Fruit fly (Drosophila melanogaster) whole organism, adult: ENCODE measurements around the gene CG6094.

ENCODE experiments used
- CG11617 ChIP-seq: fragments of 200-800 bp; sonication (Bioruptor generic); optimal IDR thresholded peaks from 2 replicates; lab custom pipeline; 2017; ENCODE audit warnings: mild to moderate bottlenecking, missing biosample characterization, missing genetic modification reagents, missing genetic modification characterization
- CG12768 ChIP-seq: fragments of 200-800 bp; sonication (Bioruptor generic); optimal IDR thresholded peaks from 2 replicates; lab custom pipeline; 2017; ENCODE audit warnings: missing biosample characterization, missing genetic modification characterization, mild to moderate bottlenecking, moderate library complexity, missing genetic modification reagents
- CG14711 ChIP-seq: fragments of 200-800 bp; sonication (Bioruptor generic); optimal IDR thresholded peaks from 2 replicates; lab custom pipeline; 2018; ENCODE audit warnings: missing biosample characterization, mild to moderate bottlenecking, missing genetic modification characterization, moderate library complexity
- CG1620 ChIP-seq: fragments of 200-800 bp; sonication (Bioruptor generic); optimal IDR thresholded peaks from 2 replicates; lab custom pipeline; 2016; ENCODE audit warnings: missing biosample characterization, missing genetic modification characterization
- CG33017 ChIP-seq: fragments of 200-800 bp; sonication (Bioruptor generic); optimal IDR thresholded peaks from 2 replicates; lab custom pipeline; 2018; ENCODE audit warnings: missing biosample characterization, mild to moderate bottlenecking, missing genetic modification characterization, moderate library complexity
- CG5204 ChIP-seq: fragments of 200-800 bp; sonication (Bioruptor generic); optimal IDR thresholded peaks from 2 replicates; lab custom pipeline; 2016; ENCODE audit warnings: missing biosample characterization, missing genetic modification characterization
- CG7045 ChIP-seq: fragments of 200-800 bp; sonication (Bioruptor generic); optimal IDR thresholded peaks from 2 replicates; lab custom pipeline; 2017; ENCODE audit warnings: missing biosample characterization, mild to moderate bottlenecking, missing genetic modification characterization
- CG7101 ChIP-seq: fragments of 200-800 bp; sonication (Bioruptor generic); optimal IDR thresholded peaks from 2 replicates; lab custom pipeline; 2018; ENCODE audit warnings: missing biosample characterization, mild to moderate bottlenecking, missing genetic modification characterization, moderate library complexity
- Clk ChIP-seq: fragments of 200-800 bp; sonication (Bioruptor generic); optimal IDR thresholded peaks from 2 replicates; lab custom pipeline; 2017; ENCODE audit warnings: missing biosample characterization, missing genetic modification characterization
- Crg-1 ChIP-seq: fragments of 200-800 bp; sonication (Bioruptor generic); optimal IDR thresholded peaks from 2 replicates; lab custom pipeline; 2016; ENCODE audit warnings: missing biosample characterization, missing genetic modification characterization
- Hr96 ChIP-seq: fragments of 200-800 bp; sonication (Bioruptor generic); optimal IDR thresholded peaks from 2 replicates; lab custom pipeline; 2016; ENCODE audit warnings: missing biosample characterization, missing genetic modification characterization
- Mnt ChIP-seq: fragments of 200-800 bp; sonication (Bioruptor generic); optimal IDR thresholded peaks from 2 replicates; lab custom pipeline; 2016; ENCODE audit warnings: missing biosample characterization, mild to moderate bottlenecking, missing genetic modification characterization
- bab1 ChIP-seq: fragments of 200-800 bp; sonication (Bioruptor generic); optimal IDR thresholded peaks from 3 replicates; lab custom pipeline; 2019; ENCODE audit warnings: missing biosample characterization, mild to moderate bottlenecking, missing genetic modification characterization, moderate library complexity
- cic ChIP-seq: fragments of 200-800 bp; sonication (Bioruptor generic); optimal IDR thresholded peaks from 2 replicates; lab custom pipeline; 2017; ENCODE audit warnings: missing biosample characterization, mild to moderate bottlenecking, missing genetic modification characterization, moderate library complexity
- cnc ChIP-seq, 2 experiments: fragments of >200 bp; optimal IDR thresholded peaks; 2 replicates each; lab custom pipeline; 2017
- kay ChIP-seq: fragments of 200-800 bp; sonication (Bioruptor generic); peaks from one replicate; lab custom pipeline; 2016; ENCODE audit warnings: missing biosample characterization, missing genetic modification characterization, borderline replicate concordance
- ovo ChIP-seq: fragments of 200-800 bp; sonication (Bioruptor generic); optimal IDR thresholded peaks from 2 replicates; lab custom pipeline; 2016; ENCODE audit warnings: missing biosample characterization, missing genetic modification characterization
- pad ChIP-seq: fragments of 200-800 bp; sonication (Bioruptor generic); optimal IDR thresholded peaks from 3 replicates; lab custom pipeline; 2017; ENCODE audit warnings: missing biosample characterization, missing genetic modification characterization, mild to moderate bottlenecking, moderate library complexity, missing genetic modification reagents
- tj ChIP-seq: fragments of 200-800 bp; sonication (Bioruptor generic); optimal IDR thresholded peaks from 3 replicates; lab custom pipeline; 2017; ENCODE audit warnings: missing biosample characterization, mild to moderate bottlenecking, missing genetic modification characterization, moderate library complexity
- toe ChIP-seq: fragments of 200-800 bp; sonication (Bioruptor generic); optimal IDR thresholded peaks from 2 replicates; lab custom pipeline; 2016; ENCODE audit warnings: missing biosample characterization, missing genetic modification characterization

Gene CG6094

DNA sequence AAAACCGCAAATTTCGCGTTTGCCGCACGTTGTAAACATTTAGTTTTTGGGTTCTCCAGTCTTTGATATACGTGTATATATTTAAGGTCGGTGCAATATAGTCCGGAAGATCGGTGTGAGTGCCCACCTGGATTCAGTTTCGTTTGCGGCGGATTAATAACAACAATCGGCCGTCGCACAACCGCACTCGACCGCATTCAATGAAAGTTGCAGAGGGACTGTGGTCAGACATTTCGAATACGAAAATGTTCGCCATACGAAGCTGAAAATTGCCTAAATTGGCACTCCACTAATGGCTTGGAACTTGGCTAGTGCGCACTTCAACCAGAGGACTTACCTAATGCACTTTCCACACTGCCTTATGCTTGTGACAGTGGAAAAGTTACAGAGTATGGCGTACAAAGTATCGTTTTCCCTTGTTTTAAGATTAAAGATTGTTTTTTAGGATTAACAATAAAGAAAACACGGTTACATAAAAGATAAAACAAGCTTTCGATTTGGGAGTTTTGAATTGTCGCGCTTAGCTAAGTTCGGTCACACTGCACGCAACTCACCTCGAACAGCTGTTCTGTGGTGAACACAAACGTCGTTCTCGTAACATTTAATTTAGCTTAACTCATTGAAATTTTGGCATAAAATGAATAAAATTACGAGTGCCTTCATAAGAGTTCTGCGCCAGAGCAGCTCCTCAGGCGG lies at the start of gene CG6094, which contains the start of gene Myo31DF:
CG6094 (plus strand) TSS at position 525 of the 696 bp plus-strand sequence.
Myo31DF (minus strand) TSS at position 223 of the 696 bp plus-strand sequence.
- TF ChIP-seq Mnt, result peak; percentile 52
- TF ChIP-seq Hr96, result no peak
- TF ChIP-seq pad (GFP tag; lab: Kevin White, UChicago), result peak; percentile 28
- peak; percentile 39 for TF ChIP-seq CG12768 (GFP tag; lab: Kevin White, UChicago)
- no peak for TF ChIP-seq Clk
- TF ChIP-seq cnc (optimal IDR thresholded peaks at IDR 0.05; lab: Kevin White, UChicago), result no peak
- peak; percentile 48 for TF ChIP-seq bab1
- peak; percentile 18 for TF ChIP-seq Crg-1
- TF ChIP-seq CG5204 (GFP tag; lab: Kevin White, UChicago), result no peak
- no peak for TF ChIP-seq CG33017 (tag; lab: Kevin White, UChicago)
- peak; percentile 60 for TF ChIP-seq tj (GFP tag; lab: Kevin White, UChicago)
- peak; percentile 27 for TF ChIP-seq CG7101 (tag; lab: Kevin White, UChicago)
- no peak for TF ChIP-seq CG11617 (GFP tag; lab: Kevin White, UChicago)
- no peak for TF ChIP-seq kay
- TF ChIP-seq cic (GFP tag; lab: Kevin White, UChicago), result peak; percentile 5
- peak; percentile 51 for TF ChIP-seq CG1620 (GFP tag; lab: Kevin White, UChicago)
- no peak for TF ChIP-seq toe (GFP tag; lab: Kevin White, UChicago)
- TF ChIP-seq CG7045 (GFP tag; lab: Kevin White, UChicago), result no peak
- TF ChIP-seq ovo (GFP tag; lab: Kevin White, UChicago), result peak; percentile 22
- TF ChIP-seq CG14711, result peak; percentile 34

DNA sequence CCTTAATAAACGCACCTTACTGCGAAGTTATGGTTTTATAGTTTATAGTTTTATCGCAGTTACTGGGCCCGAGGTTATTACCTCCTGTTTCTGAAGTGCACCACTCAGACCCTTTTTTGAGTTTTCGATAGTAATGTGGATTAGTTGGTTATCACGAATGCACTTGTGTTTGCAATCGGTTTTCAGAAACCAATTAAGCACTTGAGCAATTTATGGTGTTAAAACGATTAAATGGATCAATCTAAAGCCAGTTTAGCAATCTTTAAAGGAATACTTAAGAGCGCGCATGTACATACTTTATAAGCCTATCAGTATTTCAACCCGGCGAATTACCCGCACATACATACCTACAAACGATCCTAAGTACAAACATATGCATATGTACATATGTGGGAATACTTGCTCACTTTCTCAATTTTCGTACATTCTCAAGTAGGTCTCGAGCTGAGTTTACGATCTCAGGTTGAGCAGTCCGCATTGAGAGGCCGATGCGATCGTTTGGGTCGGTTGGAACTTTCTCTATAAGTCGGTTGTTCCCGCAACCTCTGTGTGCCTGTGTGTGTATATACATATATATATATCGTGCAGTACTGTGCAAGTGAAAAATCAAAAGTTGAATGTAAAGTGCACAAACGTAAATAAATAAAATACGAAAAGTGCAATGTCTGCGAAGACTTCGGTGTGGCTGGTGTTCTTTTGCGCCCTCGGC lies 49.5 kb upstream of the CG6094 start, which contains the start of the genes LManI and LManII:
LManI (minus strand) TSS at position 51 of the 709 bp plus-strand sequence.
LManII (plus strand) TSS at position 468 of the 709 bp plus-strand sequence.
- no peak for TF ChIP-seq pad (GFP tag; lab: Kevin White, UChicago)
- TF ChIP-seq cic (GFP tag; lab: Kevin White, UChicago), result peak; percentile 34
- TF ChIP-seq CG33017 (tag; lab: Kevin White, UChicago), result peak; percentile 9
- no peak for TF ChIP-seq Hr96
- peak; percentile 73 for TF ChIP-seq tj (GFP tag; lab: Kevin White, UChicago)
- TF ChIP-seq Mnt, result peak; percentile 9
- peak; percentile 12 for TF ChIP-seq CG12768 (GFP tag; lab: Kevin White, UChicago)
- peak; percentile 70 for TF ChIP-seq kay

DNA sequence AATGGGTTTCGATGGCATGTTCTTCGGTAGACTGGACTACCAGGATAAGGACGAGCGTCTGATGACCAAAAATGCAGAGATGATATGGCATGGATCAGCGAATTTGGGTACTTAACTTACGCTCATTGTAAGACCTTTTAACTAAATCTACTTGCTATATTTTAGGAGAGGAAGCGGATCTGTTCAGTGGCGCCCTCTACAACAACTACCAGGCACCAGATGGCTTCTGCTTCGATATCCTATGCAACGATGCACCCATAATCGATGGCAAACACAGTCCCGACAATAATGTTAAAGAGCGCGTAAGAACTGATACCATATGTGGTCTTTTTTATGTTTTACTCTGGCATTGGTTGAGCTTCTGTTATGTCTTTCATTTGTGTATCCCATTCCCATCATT lies 47.9 kb upstream of the CG6094 start:
- TF ChIP-seq CG7045 (GFP tag; lab: Kevin White, UChicago), result no peak
- no peak for TF ChIP-seq cic (GFP tag; lab: Kevin White, UChicago)
- no peak for TF ChIP-seq kay
- no peak for TF ChIP-seq Hr96
- no peak for TF ChIP-seq CG1620 (GFP tag; lab: Kevin White, UChicago)
- no peak for TF ChIP-seq ovo (GFP tag; lab: Kevin White, UChicago)
- TF ChIP-seq Crg-1, result no peak
- no peak for TF ChIP-seq CG11617 (GFP tag; lab: Kevin White, UChicago)
- TF ChIP-seq CG7101 (tag; lab: Kevin White, UChicago), result no peak
- TF ChIP-seq tj (GFP tag; lab: Kevin White, UChicago), result no peak
- no peak for TF ChIP-seq cnc (optimal IDR thresholded peaks at IDR 0.05; lab: Kevin White, UChicago)
- no peak for TF ChIP-seq CG14711
- TF ChIP-seq pad (GFP tag; lab: Kevin White, UChicago), result no peak
- no peak for TF ChIP-seq Mnt
- no peak for TF ChIP-seq bab1
- no peak for TF ChIP-seq CG33017 (tag; lab: Kevin White, UChicago)
- TF ChIP-seq CG12768 (GFP tag; lab: Kevin White, UChicago), result no peak
- TF ChIP-seq Clk, result no peak

DNA sequence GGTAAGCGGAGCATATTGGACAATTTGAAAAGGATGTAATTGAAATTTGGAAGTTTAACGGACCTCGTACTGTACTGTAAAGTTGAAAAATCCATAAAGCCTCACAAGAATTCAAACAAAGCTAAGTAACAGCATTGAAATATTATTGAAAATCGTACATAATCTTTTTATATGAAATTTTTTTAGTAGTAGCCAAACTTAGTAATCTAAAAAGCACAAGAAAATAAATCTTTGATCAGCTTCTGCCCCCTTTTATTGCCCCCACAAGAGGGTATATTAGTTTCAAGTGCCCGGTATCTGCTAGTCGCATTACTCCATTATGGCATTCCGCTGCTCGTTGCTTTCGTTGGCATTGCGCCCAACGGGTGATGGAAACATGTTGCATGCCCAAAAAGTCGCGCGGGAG lies 40.0 kb upstream of the CG6094 start:
- TF ChIP-seq CG7045 (GFP tag; lab: Kevin White, UChicago), result no peak
- TF ChIP-seq CG5204 (GFP tag; lab: Kevin White, UChicago), result no peak
- TF ChIP-seq Mnt, result no peak
- TF ChIP-seq CG1620 (GFP tag; lab: Kevin White, UChicago), result no peak
- no peak for TF ChIP-seq tj (GFP tag; lab: Kevin White, UChicago)
- no peak for TF ChIP-seq CG11617 (GFP tag; lab: Kevin White, UChicago)
- TF ChIP-seq toe (GFP tag; lab: Kevin White, UChicago), result no peak
- no peak for TF ChIP-seq Clk
- TF ChIP-seq cnc (optimal IDR thresholded peaks at IDR 0.05; lab: Kevin White, UChicago), result no peak
- no peak for TF ChIP-seq Hr96
- TF ChIP-seq ovo (GFP tag; lab: Kevin White, UChicago), result no peak
- TF ChIP-seq Crg-1, result no peak
- no peak for TF ChIP-seq CG33017 (tag; lab: Kevin White, UChicago)
- TF ChIP-seq CG7101 (tag; lab: Kevin White, UChicago), result no peak

DNA sequence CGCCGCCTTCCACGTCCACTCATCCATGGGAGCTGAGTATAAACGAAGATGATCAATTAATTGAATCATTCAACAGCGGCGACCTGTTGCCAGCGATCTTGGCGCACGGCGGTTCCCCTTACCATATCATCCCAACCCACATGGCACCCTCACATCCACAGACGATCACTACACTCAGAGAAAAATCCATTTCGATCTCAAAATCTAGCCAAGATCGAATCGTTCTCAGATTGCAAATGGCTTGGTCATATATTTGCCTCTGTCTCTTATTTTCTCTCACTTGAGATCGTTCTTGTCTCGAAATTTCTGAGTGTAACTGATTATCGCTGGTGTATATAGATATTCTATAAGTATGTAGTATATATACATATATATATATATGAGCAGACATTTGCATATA lies 38.5 kb upstream of the CG6094 start:
- TF ChIP-seq CG5204 (GFP tag; lab: Kevin White, UChicago), result no peak
- TF ChIP-seq CG7045 (GFP tag; lab: Kevin White, UChicago), result peak; percentile 15
- peak; percentile 11 for TF ChIP-seq kay

DNA sequence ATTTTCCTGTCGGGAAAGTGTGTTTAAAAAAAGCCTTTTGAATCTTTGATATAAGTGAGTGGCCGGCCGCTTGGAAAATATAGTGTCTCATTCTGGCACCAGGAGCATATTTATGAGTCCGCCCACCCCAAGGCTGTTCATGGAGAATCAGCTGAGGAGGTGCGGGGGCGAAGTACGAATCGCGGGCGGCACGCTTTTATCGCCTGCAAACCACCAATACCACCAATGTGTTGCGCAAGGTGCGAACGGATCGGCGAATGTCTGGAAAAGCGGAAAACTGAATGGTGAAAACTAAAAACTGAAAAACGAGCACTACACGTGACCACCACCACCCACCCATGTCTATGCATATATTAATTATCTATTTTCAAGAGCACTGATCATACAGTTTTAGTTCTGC lies 37.9 kb upstream of the CG6094 start:
- no peak for TF ChIP-seq pad (GFP tag; lab: Kevin White, UChicago)
- no peak for TF ChIP-seq CG11617 (GFP tag; lab: Kevin White, UChicago)
- no peak for TF ChIP-seq ovo (GFP tag; lab: Kevin White, UChicago)
- no peak for TF ChIP-seq bab1
- no peak for TF ChIP-seq cnc (optimal IDR thresholded peaks at IDR 0.05; lab: Kevin White, UChicago)
- TF ChIP-seq toe (GFP tag; lab: Kevin White, UChicago), result no peak
- no peak for TF ChIP-seq CG12768 (GFP tag; lab: Kevin White, UChicago)
